Worm (Caenorhabditis elegans): Measurements from ENCODE around the gene F32D8.14.

ce11 chrV:10931189-10931588, 36.6 kb upstream of the F32D8.14 start, which contains the start of gene scvp-1:
- no peak for TF ChIP-seq flt-1 (GFP tag; IDR thresholded peaks at IDR 0.05)
- TF ChIP-seq ama-1 (optimal IDR thresholded peaks at IDR 0.05), result no peak
